Worm (Caenorhabditis elegans): Measurements from ENCODE around the gene T14B4.9.

The T14B4.9 gene

ce11 chrII:6754671-6755224 is 21.1 kb upstream of the T14B4.9 start, which contains the start of the genes srx-95 and fis-1:
Gene srx-95, minus strand, starts transcription at chrII:6754771.
Gene fis-1, plus strand, starts transcription at chrII:6755174.
- no peak for TF ChIP-seq ham-2 (GFP tag; optimal IDR thresholded peaks at IDR 0.05)
- no peak for TF ChIP-seq bed-3 (GFP tag; optimal IDR thresholded peaks at IDR 0.05)
- TF ChIP-seq nhr-2 (tag; optimal IDR thresholded peaks at IDR 0.05) = no peak
- TF ChIP-seq lin-32 (GFP tag; optimal IDR thresholded peaks at IDR 0.05) = no peak
- TF ChIP-seq tbx-8 (GFP tag; optimal IDR thresholded peaks at IDR 0.05) = no peak
- TF ChIP-seq snpc-4 (tag; optimal IDR thresholded peaks at IDR 0.05) = no peak
- no peak for TF ChIP-seq hlh-1 (tag; optimal IDR thresholded peaks at IDR 0.05)
- TF ChIP-seq mab-5 (tag; optimal IDR thresholded peaks at IDR 0.05) = no peak
- no peak for TF ChIP-seq ceh-43 (GFP tag; optimal IDR thresholded peaks at IDR 0.05)
- TF ChIP-seq ceh-39 (tag; optimal IDR thresholded peaks at IDR 0.05) = no peak
- TF ChIP-seq unc-62 (GFP tag; optimal IDR thresholded peaks at IDR 0.05) = no peak
- TF ChIP-seq drap-1 (GFP tag; optimal IDR thresholded peaks at IDR 0.05) = no peak
- no peak for TF ChIP-seq mls-2 (tag; optimal IDR thresholded peaks at IDR 0.05)
- no peak for TF ChIP-seq ceh-83 (GFP tag; optimal IDR thresholded peaks at IDR 0.05)
- no peak for TF ChIP-seq blmp-1 (tag; optimal IDR thresholded peaks at IDR 0.05)
- no peak for TF ChIP-seq lsy-2 (tag; optimal IDR thresholded peaks at IDR 0.05)
- TF ChIP-seq cnd-1 (tag; optimal IDR thresholded peaks at IDR 0.05) = no peak
- no peak for TF ChIP-seq sptf-1 (tag; optimal IDR thresholded peaks at IDR 0.05)
- no peak for TF ChIP-seq lin-13 (tag; optimal IDR thresholded peaks at IDR 0.05)

DNA sequence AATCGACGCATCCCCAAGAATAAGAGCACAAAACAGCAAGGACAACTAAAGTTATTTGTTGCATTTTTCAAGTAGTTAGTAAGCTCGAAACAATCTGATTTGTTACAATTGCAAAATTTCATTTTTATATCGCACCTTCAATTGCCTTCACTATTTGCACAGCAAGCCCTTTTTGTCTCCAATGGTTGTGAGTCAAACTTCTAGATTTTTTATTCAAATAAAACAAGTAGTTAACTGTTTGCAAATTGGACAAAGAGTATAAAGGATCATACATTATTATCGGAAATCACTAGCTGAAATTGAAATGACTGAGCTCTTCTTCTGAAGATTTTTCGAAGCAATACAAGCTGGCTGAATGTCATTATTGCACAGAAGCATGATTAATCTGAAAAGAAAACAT is 19.2 kb upstream of the T14B4.9 start, which contains the start of gene F41G3.21:
Gene F41G3.21 (minus strand): TSS at position 101 of the 400 bp plus-strand sequence.
- TF ChIP-seq elt-1 (tag; optimal IDR thresholded peaks at IDR 0.05; ENCODE audit: borderline replicate concordance, insufficient read depth) = no peak
- TF ChIP-seq bed-3 (GFP tag; optimal IDR thresholded peaks at IDR 0.05) = no peak
- no peak for TF ChIP-seq blmp-1 (tag; optimal IDR thresholded peaks at IDR 0.05)
- no peak for TF ChIP-seq nhr-237 (tag; optimal IDR thresholded peaks at IDR 0.05)
- TF ChIP-seq ceh-83 (GFP tag; optimal IDR thresholded peaks at IDR 0.05) = no peak
- no peak for TF ChIP-seq drap-1 (GFP tag; optimal IDR thresholded peaks at IDR 0.05)
- TF ChIP-seq tbx-8 (GFP tag; optimal IDR thresholded peaks at IDR 0.05) = no peak
- no peak for TF ChIP-seq sptf-1 (tag; optimal IDR thresholded peaks at IDR 0.05)
- no peak for TF ChIP-seq sem-2 (GFP tag; optimal IDR thresholded peaks at IDR 0.05)
- no peak for TF ChIP-seq zip-8 (tag; optimal IDR thresholded peaks at IDR 0.05)

DNA sequence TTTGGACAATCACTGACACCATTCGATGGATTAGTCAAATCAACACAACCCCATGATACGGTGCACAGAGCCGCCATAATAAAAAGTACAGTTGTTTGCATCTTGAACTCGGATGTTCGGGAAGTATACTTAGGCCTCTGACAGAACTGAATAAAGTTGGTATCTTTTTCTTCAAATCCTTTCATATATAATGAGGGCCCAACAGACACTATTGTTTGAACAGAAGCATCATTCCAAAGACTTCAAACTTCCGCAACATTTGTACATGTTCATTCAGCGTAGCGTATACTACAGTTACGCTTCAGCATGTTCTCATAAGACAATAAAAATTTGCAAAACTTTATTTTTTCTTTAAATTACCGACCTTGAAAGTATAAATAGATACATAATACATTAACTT is 18.4 kb upstream of the T14B4.9 start, which contains the start of gene F41G3.19:
Gene F41G3.19 (minus strand): TSS at position 101 of the 400 bp plus-strand sequence.
- no peak for TF ChIP-seq pha-4 (tag; optimal IDR thresholded peaks at IDR 0.05)
- no peak for TF ChIP-seq nhr-12 (tag; optimal IDR thresholded peaks at IDR 0.05)
- no peak for TF ChIP-seq unc-120 (tag; optimal IDR thresholded peaks at IDR 0.05; ENCODE audit: poor library complexity, severe bottlenecking)
- TF ChIP-seq ceh-39 (tag; optimal IDR thresholded peaks at IDR 0.05) = no peak
- TF ChIP-seq hlh-1 (tag; optimal IDR thresholded peaks at IDR 0.05) = no peak
- TF ChIP-seq tbx-8 (GFP tag; optimal IDR thresholded peaks at IDR 0.05) = no peak
- no peak for TF ChIP-seq mls-2 (tag; optimal IDR thresholded peaks at IDR 0.05)
- no peak for TF ChIP-seq unc-39 (tag; optimal IDR thresholded peaks at IDR 0.05)
- no peak for TF ChIP-seq ztf-11 (tag; optimal IDR thresholded peaks at IDR 0.05)
- no peak for TF ChIP-seq mep-1 (tag; optimal IDR thresholded peaks at IDR 0.05)
- TF ChIP-seq nhr-237 (tag; optimal IDR thresholded peaks at IDR 0.05) = no peak
- TF ChIP-seq lsy-2 (tag; optimal IDR thresholded peaks at IDR 0.05) = no peak
- TF ChIP-seq flh-1 (GFP tag; optimal IDR thresholded peaks at IDR 0.05) = no peak

- no peak for TF ChIP-seq nhr-237 (tag; optimal IDR thresholded peaks at IDR 0.05)
- no peak for TF ChIP-seq drap-1 (GFP tag; optimal IDR thresholded peaks at IDR 0.05)
- no peak for TF ChIP-seq cnd-1 (tag; optimal IDR thresholded peaks at IDR 0.05)
- no peak for TF ChIP-seq mls-2 (tag; optimal IDR thresholded peaks at IDR 0.05)
- no peak for TF ChIP-seq lsy-2 (tag; optimal IDR thresholded peaks at IDR 0.05)
- TF ChIP-seq nhr-12 (tag; optimal IDR thresholded peaks at IDR 0.05) = no peak
- TF ChIP-seq sptf-1 (tag; optimal IDR thresholded peaks at IDR 0.05) = no peak
- no peak for TF ChIP-seq ceh-83 (GFP tag; optimal IDR thresholded peaks at IDR 0.05)
- TF ChIP-seq elt-3 (tag; optimal IDR thresholded peaks at IDR 0.05) = no peak
- no peak for TF ChIP-seq lin-32 (GFP tag; optimal IDR thresholded peaks at IDR 0.05)
- TF ChIP-seq blmp-1 (tag; optimal IDR thresholded peaks at IDR 0.05) = no peak
- TF ChIP-seq pha-4 (tag; optimal IDR thresholded peaks at IDR 0.05) = no peak
Measured at ce11 chrII:6750929-6751328, 17.3 kb upstream of the T14B4.9 start, which contains the start of gene F41G3.20. Gene F41G3.20, minus strand, starts transcription at chrII:6751029.

Data from whole organism, mixed stage, embryonic.